Worm (Caenorhabditis elegans) whole organism, L3 larva: ENCODE results near the gene asm-1.

Experiments used
- ama-1 ChIP-seq: fragments of 150-350 bp; optimal IDR thresholded peaks from 2 replicates; lab custom pipeline; 2018
- daf-12 ChIP-seq: fragments of 150-350 bp; optimal IDR thresholded peaks from 2 replicates; lab custom pipeline; 2014; ENCODE audit warnings: missing biosample characterization, missing genetic modification reagents, missing genetic modification characterization
- egl-5 ChIP-seq: fragments of 150-350 bp; optimal IDR thresholded peaks from 2 replicates; lab custom pipeline; 2017; ENCODE audit warnings: missing biosample characterization, missing genetic modification reagents, missing genetic modification characterization, inconsistent platforms
- fos-1 ChIP-seq: fragments of 150-350 bp; optimal IDR thresholded peaks from 2 replicates; lab custom pipeline; 2014; ENCODE audit warnings: missing biosample characterization, missing genetic modification characterization
- jun-1 ChIP-seq: fragments of 150-350 bp; optimal IDR thresholded peaks from 2 replicates; lab custom pipeline; 2014; ENCODE audit warnings: missing biosample characterization, missing genetic modification reagents, missing genetic modification characterization
- mdl-1 ChIP-seq: fragments of 150-350 bp; optimal IDR thresholded peaks from 2 replicates; lab custom pipeline; 2014; ENCODE audit warnings: missing biosample characterization, missing genetic modification characterization
- nhr-28 ChIP-seq: fragments of 150-350 bp; optimal IDR thresholded peaks from 2 replicates; lab custom pipeline; 2014; ENCODE audit warnings: missing biosample characterization, missing genetic modification characterization
- sea-2 ChIP-seq: fragments of 150-350 bp; sonication (generic microtip); optimal IDR thresholded peaks from 4 replicates; lab custom pipeline; 2014; ENCODE audit warnings: missing biosample characterization, missing genetic modification reagents, missing genetic modification characterization
- snpc-4 ChIP-seq: fragments of 150-350 bp; optimal IDR thresholded peaks from 2 replicates; lab custom pipeline; 2014; ENCODE audit warnings: missing biosample characterization, missing genetic modification characterization

- TF ChIP-seq daf-12 (tag; lab: Kevin White, UChicago) (no peak), ama-1 (lab: Kevin White, UChicago) (no peak), sea-2 (no peak), nhr-28 (no peak), jun-1 (tag; lab: Kevin White, UChicago) (no peak), fos-1 (tag; lab: Kevin White, UChicago) (no peak), egl-5 (no peak), mdl-1 (tag; lab: Kevin White, UChicago) (no peak), snpc-4 (tag; lab: Kevin White, UChicago) (no peak)
These were observed 26.1 kb downstream of the asm-1 start for ce11 chrII:6935975-6936374.
